Worm (Caenorhabditis elegans) whole organism, late embryonic: ENCODE results near the gene col-75.

ENCODE experiments used
- C08G9.2 ChIP-seq: sonication (generic microtip); optimal IDR thresholded peaks from 2 replicates; lab custom pipeline; 2016; ENCODE audit warnings: mild to moderate bottlenecking, missing genetic modification characterization, moderate library complexity, missing compliant biosample characterization
- F13H6.1 ChIP-seq: sonication (generic microtip); optimal IDR thresholded peaks from 2 replicates; lab custom pipeline; 2016; ENCODE audit warnings: missing genetic modification characterization, missing compliant biosample characterization
- dmd-4 ChIP-seq: sonication (generic microtip); optimal IDR thresholded peaks from 2 replicates; lab custom pipeline; 2016; ENCODE audit warnings: borderline replicate concordance, missing genetic modification characterization, missing compliant biosample characterization
- dve-1 ChIP-seq: sonication (generic microtip); optimal IDR thresholded peaks from 2 replicates; lab custom pipeline; 2017; ENCODE audit warnings: antibody characterized with exemption, mild to moderate bottlenecking, missing genetic modification characterization, missing compliant biosample characterization
- nhr-11 ChIP-seq: fragments of 150-350 bp; optimal IDR thresholded peaks from 2 replicates; lab custom pipeline; 2014; ENCODE audit warnings: missing biosample characterization, missing genetic modification characterization
- pha-2 ChIP-seq: sonication (generic microtip); optimal IDR thresholded peaks from 2 replicates; lab custom pipeline; 2017; ENCODE audit warnings: mild to moderate bottlenecking, missing genetic modification characterization, missing compliant biosample characterization
- pha-4 ChIP-seq: fragments of 150-350 bp; optimal IDR thresholded peaks from 2 replicates; lab custom pipeline; 2018; ENCODE audit warnings: missing biosample characterization, missing genetic modification reagents, missing genetic modification characterization
- ref-2 ChIP-seq: sonication (generic microtip); optimal IDR thresholded peaks from 2 replicates; lab custom pipeline; 2016; ENCODE audit warnings: missing genetic modification characterization, missing compliant biosample characterization
- sdc-2 ChIP-seq: sonication (generic microtip); optimal IDR thresholded peaks from 2 replicates; lab custom pipeline; 2016; ENCODE audit warnings: missing genotype, missing genetic modification characterization, missing compliant biosample characterization

ce11 chrII:6376693-6377092 lies 49.4 kb upstream of the col-75 start:
- TF ChIP-seq nhr-11 (no peak), dve-1 (tag; lab: Kevin White, UChicago) (no peak), sdc-2 (tag; lab: Kevin White, UChicago) (no peak), ref-2 (tag; lab: Kevin White, UChicago) (no peak), F13H6.1 (no peak), dmd-4 (tag; lab: Kevin White, UChicago) (no peak), pha-2 (tag; lab: Kevin White, UChicago) (no peak), pha-4 (tag; lab: Kevin White, UChicago) (no peak), C08G9.2 (tag; lab: Kevin White, UChicago) (no peak)
